Worm (Caenorhabditis elegans) whole organism, mixed stage, embryonic: ENCODE results near the gene C07A9.9.

Experiments used
- M03D4.4 ChIP-seq: sonication (generic microtip); optimal IDR thresholded peaks from 2 replicates; lab custom pipeline; 2017; ENCODE audit warnings: mild to moderate bottlenecking, missing genetic modification characterization, missing compliant biosample characterization
- bed-3 ChIP-seq: fragments of 200-800 bp; sonication (Bioruptor generic); optimal IDR thresholded peaks from 3 replicates; lab custom pipeline; 2018; ENCODE audit warnings: mild to moderate bottlenecking, missing genetic modification characterization, moderate library complexity, missing compliant biosample characterization
- blmp-1 ChIP-seq: fragments of 150-350 bp; optimal IDR thresholded peaks from 2 replicates; lab custom pipeline; 2014; ENCODE audit warnings: missing biosample characterization, missing genetic modification characterization
- ceh-39 ChIP-seq: fragments of 150-350 bp; optimal IDR thresholded peaks from 2 replicates; lab custom pipeline; 2014; ENCODE audit warnings: missing biosample characterization, missing genetic modification characterization
- ceh-43 ChIP-seq: fragments of 200-800 bp; sonication (Bioruptor generic); optimal IDR thresholded peaks from 2 replicates; lab custom pipeline; 2018; ENCODE audit warnings: mild to moderate bottlenecking, missing genetic modification characterization, moderate library complexity, missing compliant biosample characterization
- ceh-83 ChIP-seq: fragments of 200-800 bp; sonication (Bioruptor generic); optimal IDR thresholded peaks from 2 replicates; lab custom pipeline; 2018; ENCODE audit warnings: mild to moderate bottlenecking, missing genetic modification characterization, missing compliant biosample characterization
- ces-1 ChIP-seq: fragments of 150-350 bp; optimal IDR thresholded peaks from 2 replicates; lab custom pipeline; 2014; ENCODE audit warnings: missing biosample characterization, missing genetic modification reagents, missing genetic modification characterization
- cnd-1 ChIP-seq: fragments of 200-800 bp; sonication (Bioruptor generic); optimal IDR thresholded peaks from 2 replicates; lab custom pipeline; 2018; ENCODE audit warnings: mild to moderate bottlenecking, missing genetic modification characterization, missing compliant biosample characterization
- drap-1 ChIP-seq: fragments of 200-800 bp; sonication (Bioruptor generic); optimal IDR thresholded peaks from 3 replicates; lab custom pipeline; 2018; ENCODE audit warnings: mild to moderate bottlenecking, missing genetic modification characterization, missing compliant biosample characterization
- elt-1 ChIP-seq: sonication (generic microtip); optimal IDR thresholded peaks from 2 replicates; lab custom pipeline; 2017; ENCODE audit warnings: missing genetic modification characterization, mild to moderate bottlenecking, missing compliant biosample characterization, antibody characterized with exemption, moderate library complexity, borderline replicate concordance; ENCODE audit not compliant: insufficient read depth
- elt-3 ChIP-seq: fragments of 150-350 bp; optimal IDR thresholded peaks from 2 replicates; lab custom pipeline; 2014; ENCODE audit warnings: missing biosample characterization, missing genetic modification characterization
- flh-1 ChIP-seq: fragments of 200-800 bp; sonication (Bioruptor generic); optimal IDR thresholded peaks from 2 replicates; lab custom pipeline; 2018; ENCODE audit warnings: mild to moderate bottlenecking, missing genetic modification characterization, moderate library complexity, missing compliant biosample characterization
- ham-2 ChIP-seq: fragments of 200-800 bp; sonication (Bioruptor generic); optimal IDR thresholded peaks from 2 replicates; lab custom pipeline; 2018; ENCODE audit warnings: mild to moderate bottlenecking, missing genetic modification characterization, missing compliant biosample characterization
- hlh-1 ChIP-seq: fragments of 150-350 bp; optimal IDR thresholded peaks from 2 replicates; lab custom pipeline; 2014; ENCODE audit warnings: missing biosample characterization, missing genetic modification reagents, missing genetic modification characterization
- lin-13 ChIP-seq: fragments of 150-350 bp; optimal IDR thresholded peaks from 2 replicates; lab custom pipeline; 2014; ENCODE audit warnings: missing biosample characterization, missing genetic modification characterization
- lin-32 ChIP-seq: fragments of 200-800 bp; sonication (Bioruptor generic); optimal IDR thresholded peaks from 2 replicates; lab custom pipeline; 2018; ENCODE audit warnings: mild to moderate bottlenecking, missing genetic modification characterization, missing compliant biosample characterization
- lsy-2 ChIP-seq: fragments of 150-350 bp; optimal IDR thresholded peaks from 2 replicates; lab custom pipeline; 2014; ENCODE audit warnings: missing biosample characterization, missing genetic modification characterization
- mab-5 ChIP-seq: fragments of 150-350 bp; optimal IDR thresholded peaks from 2 replicates; lab custom pipeline; 2014; ENCODE audit warnings: missing biosample characterization, missing genetic modification characterization
- mep-1 ChIP-seq: fragments of 150-350 bp; optimal IDR thresholded peaks from 2 replicates; lab custom pipeline; 2017; ENCODE audit warnings: missing biosample characterization, missing genetic modification reagents, missing genetic modification characterization, inconsistent platforms
- mls-2 ChIP-seq: sonication (generic microtip); optimal IDR thresholded peaks from 2 replicates; lab custom pipeline; 2016; ENCODE audit warnings: mild to moderate bottlenecking, missing genetic modification characterization, moderate library complexity, missing compliant biosample characterization
- nhr-12 ChIP-seq: fragments of 150-350 bp; optimal IDR thresholded peaks from 2 replicates; lab custom pipeline; 2014; ENCODE audit warnings: missing biosample characterization, missing genetic modification characterization
- nhr-2 ChIP-seq: fragments of 150-350 bp; optimal IDR thresholded peaks from 2 replicates; lab custom pipeline; 2014; ENCODE audit warnings: missing biosample characterization, missing genetic modification characterization
- nhr-237 ChIP-seq: fragments of 150-350 bp; optimal IDR thresholded peaks from 2 replicates; lab custom pipeline; 2014; ENCODE audit warnings: missing biosample characterization, missing genetic modification characterization
- nhr-28 ChIP-seq: fragments of 150-350 bp; optimal IDR thresholded peaks from 2 replicates; lab custom pipeline; 2014; ENCODE audit warnings: missing biosample characterization, missing genetic modification characterization
- nhr-76 ChIP-seq: sonication (generic microtip); optimal IDR thresholded peaks from 2 replicates; lab custom pipeline; 2017; ENCODE audit warnings: missing biosample characterization, missing genetic modification characterization
- pha-4 ChIP-seq: fragments of 150-350 bp; optimal IDR thresholded peaks from 2 replicates; lab custom pipeline; 2018; ENCODE audit warnings: missing biosample characterization, missing genetic modification reagents, missing genetic modification characterization
- sem-2 ChIP-seq: fragments of 200-800 bp; sonication (Bioruptor generic); optimal IDR thresholded peaks from 2 replicates; lab custom pipeline; 2018; ENCODE audit warnings: mild to moderate bottlenecking, missing genetic modification characterization, missing compliant biosample characterization
- snpc-4 ChIP-seq: fragments of 150-350 bp; optimal IDR thresholded peaks from 2 replicates; lab custom pipeline; 2014; ENCODE audit warnings: missing biosample characterization, missing genetic modification characterization
- sptf-1 ChIP-seq: sonication (generic microtip); optimal IDR thresholded peaks from 2 replicates; lab custom pipeline; 2017; ENCODE audit warnings: mild to moderate bottlenecking, missing genetic modification characterization, moderate library complexity, missing compliant biosample characterization
- tbx-8 ChIP-seq: fragments of 200-800 bp; sonication (Bioruptor generic); optimal IDR thresholded peaks from 2 replicates; lab custom pipeline; 2018; ENCODE audit warnings: mild to moderate bottlenecking, missing genetic modification characterization, moderate library complexity, missing compliant biosample characterization
- unc-120 ChIP-seq: sonication (generic microtip); optimal IDR thresholded peaks from 2 replicates; lab custom pipeline; 2017; ENCODE audit warnings: missing genetic modification characterization, missing compliant biosample characterization; ENCODE audit not compliant: poor library complexity, severe bottlenecking
- unc-39 ChIP-seq: fragments of 150-350 bp; optimal IDR thresholded peaks from 2 replicates; lab custom pipeline; 2014; ENCODE audit warnings: missing biosample characterization, missing genetic modification characterization
- unc-62 ChIP-seq: fragments of 150-350 bp; optimal IDR thresholded peaks from 2 replicates; lab custom pipeline; 2014; ENCODE audit warnings: missing biosample characterization, missing genetic modification reagents, missing genetic modification characterization
- zip-8 ChIP-seq: fragments of 150-350 bp; optimal IDR thresholded peaks from 2 replicates; lab custom pipeline; 2014; ENCODE audit warnings: missing biosample characterization, missing genetic modification characterization
- ztf-11 ChIP-seq: fragments of 150-350 bp; optimal IDR thresholded peaks from 2 replicates; lab custom pipeline; 2014; ENCODE audit warnings: missing biosample characterization, missing genetic modification characterization

The C07A9.9 gene

ce11 chrIII:9637016-9637415 is 30.4 kb downstream of the C07A9.9 start, which contains the start of gene gei-13:
gei-13 (minus strand) TSS chrIII:9637116.
- no peak for TF ChIP-seq lin-32 (GFP tag; lab: Kevin White, UChicago)
- no peak for TF ChIP-seq bed-3
- no peak for TF ChIP-seq lsy-2
- no peak for TF ChIP-seq blmp-1
- TF ChIP-seq elt-1 (tag; lab: Kevin White, UChicago), result no peak
- no peak for TF ChIP-seq ham-2 (GFP tag; lab: Kevin White, UChicago)
- TF ChIP-seq ces-1 (GFP tag; lab: Kevin White, UChicago), result no peak
- no peak for TF ChIP-seq pha-4 (tag; lab: Kevin White, UChicago)
- TF ChIP-seq ztf-11 (tag; lab: Kevin White, UChicago), result no peak
- TF ChIP-seq hlh-1 (tag; lab: Kevin White, UChicago), result no peak
- no peak for TF ChIP-seq lin-13 (tag; lab: Kevin White, UChicago)
- no peak for TF ChIP-seq nhr-2
- no peak for TF ChIP-seq unc-62 (GFP tag; lab: Kevin White, UChicago)

ce11 chrIII:9631117-9631655 is 36.3 kb downstream of the C07A9.9 start, which contains the start of gene ubc-7:
ubc-7 (minus strand) TSS chrIII:9631167.
- TF ChIP-seq ztf-11 (tag; lab: Kevin White, UChicago) (no peak), unc-120 (tag; lab: Kevin White, UChicago) (peak; percentile 5), ceh-39 (tag; lab: Kevin White, UChicago) (no peak), pha-4 (tag; lab: Kevin White, UChicago) (peak; percentile 70), sptf-1 (tag; lab: Kevin White, UChicago) (peak; percentile 13), ceh-83 (GFP tag; lab: Kevin White, UChicago) (no peak), lin-32 (GFP tag; lab: Kevin White, UChicago) (no peak), nhr-2 (no peak), mep-1 (tag; lab: Kevin White, UChicago) (peak; percentile 75), hlh-1 (tag; lab: Kevin White, UChicago) (no peak), elt-1 (tag; lab: Kevin White, UChicago) (no peak), M03D4.4 (tag; lab: Kevin White, UChicago) (no peak), nhr-12 (no peak), nhr-237 (tag; lab: Kevin White, UChicago) (peak; percentile 63), ces-1 (GFP tag; lab: Kevin White, UChicago) (peak; percentile 67), cnd-1 (tag; lab: Kevin White, UChicago) (no peak), mls-2 (tag; lab: Kevin White, UChicago) (no peak), unc-39 (tag; lab: Kevin White, UChicago) (no peak), nhr-28 (tag; lab: Kevin White, UChicago) (no peak), lsy-2 (peak; percentile 77), flh-1 (GFP tag; lab: Kevin White, UChicago) (no peak), drap-1 (GFP tag; lab: Kevin White, UChicago) (no peak), elt-3 (tag; lab: Kevin White, UChicago) (no peak), mab-5 (tag; lab: Kevin White, UChicago) (peak; percentile 19), lin-13 (tag; lab: Kevin White, UChicago) (peak; percentile 8), zip-8 (tag; lab: Kevin White, UChicago) (no peak), ceh-43 (GFP tag; lab: Kevin White, UChicago) (no peak), snpc-4 (tag; lab: Kevin White, UChicago) (no peak), ham-2 (GFP tag; lab: Kevin White, UChicago) (no peak), tbx-8 (GFP tag; lab: Kevin White, UChicago) (no peak), sem-2 (GFP tag; lab: Kevin White, UChicago) (no peak), bed-3 (no peak), nhr-76 (tag; lab: Kevin White, UChicago) (no peak), blmp-1 (peak; percentile 85), unc-62 (GFP tag; lab: Kevin White, UChicago) (no peak)

ce11 chrIII:9629855-9630254 is 37.6 kb downstream of the C07A9.9 start, which contains the start of gene rpac-19:
rpac-19 (minus strand) TSS chrIII:9629885.
- no peak for TF ChIP-seq drap-1 (GFP tag; lab: Kevin White, UChicago)
- peak; percentile 53 for TF ChIP-seq mls-2 (tag; lab: Kevin White, UChicago)
- no peak for TF ChIP-seq elt-3 (tag; lab: Kevin White, UChicago)
- TF ChIP-seq ham-2 (GFP tag; lab: Kevin White, UChicago), result no peak
- no peak for TF ChIP-seq ces-1 (GFP tag; lab: Kevin White, UChicago)
- peak; percentile 69 for TF ChIP-seq M03D4.4 (tag; lab: Kevin White, UChicago)
- TF ChIP-seq ceh-43 (GFP tag; lab: Kevin White, UChicago), result peak; percentile 47
- TF ChIP-seq bed-3, result peak; percentile 47
- TF ChIP-seq elt-1 (tag; lab: Kevin White, UChicago), result no peak
- TF ChIP-seq unc-120 (tag; lab: Kevin White, UChicago), result peak; percentile 32
- peak; percentile 30 for TF ChIP-seq lsy-2
- peak; percentile 71 for TF ChIP-seq blmp-1
- TF ChIP-seq sptf-1 (tag; lab: Kevin White, UChicago), result peak; percentile 73
- no peak for TF ChIP-seq flh-1 (GFP tag; lab: Kevin White, UChicago)
- no peak for TF ChIP-seq unc-62 (GFP tag; lab: Kevin White, UChicago)
- no peak for TF ChIP-seq unc-39 (tag; lab: Kevin White, UChicago)
- no peak for TF ChIP-seq nhr-237 (tag; lab: Kevin White, UChicago)
- no peak for TF ChIP-seq pha-4 (tag; lab: Kevin White, UChicago)
- no peak for TF ChIP-seq zip-8 (tag; lab: Kevin White, UChicago)
- no peak for TF ChIP-seq nhr-28 (tag; lab: Kevin White, UChicago)
- no peak for TF ChIP-seq nhr-12
- TF ChIP-seq nhr-2, result peak; percentile 19
- no peak for TF ChIP-seq ceh-83 (GFP tag; lab: Kevin White, UChicago)
- no peak for TF ChIP-seq snpc-4 (tag; lab: Kevin White, UChicago)
- TF ChIP-seq ceh-39 (tag; lab: Kevin White, UChicago), result peak; percentile 29
- TF ChIP-seq tbx-8 (GFP tag; lab: Kevin White, UChicago), result no peak
- TF ChIP-seq mep-1 (tag; lab: Kevin White, UChicago), result peak; percentile 77
- TF ChIP-seq cnd-1 (tag; lab: Kevin White, UChicago), result peak; percentile 13
- TF ChIP-seq ztf-11 (tag; lab: Kevin White, UChicago), result no peak
- no peak for TF ChIP-seq lin-13 (tag; lab: Kevin White, UChicago)
- no peak for TF ChIP-seq hlh-1 (tag; lab: Kevin White, UChicago)
- peak; percentile 17 for TF ChIP-seq mab-5 (tag; lab: Kevin White, UChicago)
- peak; percentile 9 for TF ChIP-seq sem-2 (GFP tag; lab: Kevin White, UChicago)
- TF ChIP-seq nhr-76 (tag; lab: Kevin White, UChicago), result peak; percentile 20
- no peak for TF ChIP-seq lin-32 (GFP tag; lab: Kevin White, UChicago)
